Worm (Caenorhabditis elegans) whole organism, mixed stage, embryonic: Measurements from ENCODE around the gene nhr-275.

ENCODE experiments used
- flh-1 ChIP-seq: fragments of 200-800 bp; sonication (Bioruptor generic); optimal IDR thresholded peaks from 2 replicates; lab custom pipeline; 2018; ENCODE audit warnings: mild to moderate bottlenecking, missing genetic modification characterization, moderate library complexity, missing compliant biosample characterization
- unc-39 ChIP-seq: fragments of 150-350 bp; optimal IDR thresholded peaks from 2 replicates; lab custom pipeline; 2014; ENCODE audit warnings: missing biosample characterization, missing genetic modification characterization

- TF ChIP-seq flh-1 (GFP tag; lab: Kevin White, UChicago), result no peak
- TF ChIP-seq unc-39 (tag; lab: Kevin White, UChicago), result no peak
Measured at ce11 chrV:2251774-2252173, 15.1 kb downstream of the nhr-275 start.
